Fruit fly (Drosophila melanogaster): ENCODE results near the gene CG13096.

dm6 chr2L:8511723-8512122, at the start of gene CG13096:
- TF ChIP-seq CTCF (optimal IDR thresholded peaks at IDR 0.05) = peak; percentile 63 to 66
- TF ChIP-seq CG8478 (optimal IDR thresholded peaks at IDR 0.05) = no peak
